Worm (Caenorhabditis elegans): ENCODE measurements around the gene gldi-2.

The gldi-2 gene

ce11 chrII:6808539-6808938, 25.3 kb downstream of the gldi-2 start (continued):
- TF ChIP-seq nhr-42 (GFP tag; IDR thresholded peaks at IDR 0.05) (no peak), aha-1 (tag) (peak; percentile 96)

ce11 chrII:6810663-6811062, 27.4 kb downstream of the gldi-2 start, which contains the start of gene snt-1:
TSS of gene snt-1 (plus strand) at chrII:6810963.
- peak; percentile 35 for TF ChIP-seq aha-1 (tag)
- TF ChIP-seq nhr-25 (tag; optimal IDR thresholded peaks at IDR 0.05; ENCODE audit: borderline replicate concordance, insufficient read depth), result no peak
- no peak for TF ChIP-seq vab-7 (GFP tag; IDR thresholded peaks at IDR 0.05)
- TF ChIP-seq lin-1 (GFP tag; IDR thresholded peaks at IDR 0.05), result no peak
- TF ChIP-seq dmd-9 (GFP tag; IDR thresholded peaks at IDR 0.05), result no peak
- TF ChIP-seq Y75B8A.6 (GFP tag; IDR thresholded peaks at IDR 0.05), result no peak

- peak in 1 of 2 experiments; percentile 19 for TF ChIP-seq lsy-2 (tag; optimal IDR thresholded peaks at IDR 0.05)
- no peak for TF ChIP-seq lin-29 (GFP tag; IDR thresholded peaks at IDR 0.05)
- no peak for TF ChIP-seq F37D6.2 (tag; optimal IDR thresholded peaks at IDR 0.05)
- TF ChIP-seq hlh-30 (tag; optimal IDR thresholded peaks at IDR 0.05; ENCODE audit: insufficient read depth), result peak; percentile 24
- peak in 1 of 2 experiments; percentile 92 for TF ChIP-seq unc-62 (GFP tag; optimal IDR thresholded peaks at IDR 0.05 in 1 of 2)
- TF ChIP-seq unc-62 (tag; optimal IDR thresholded peaks at IDR 0.05), result no peak
- 0 out of 2 replicates have a peak, but pooled peaks have one; percentile 21 for TF ChIP-seq hmg-1.1 (GFP tag; IDR thresholded peaks at IDR 0.05)
- TF ChIP-seq mdl-1 (tag; optimal IDR thresholded peaks at IDR 0.05), result peak in 1 of 2 experiments; percentile 33
- TF ChIP-seq aha-1 (tag), result peak; percentile 55
Observed at ce11 chrII:6812514-6812913, 29.3 kb downstream of the gldi-2 start.

- no peak for TF ChIP-seq ztf-7 (tag; optimal IDR thresholded peaks at IDR 0.05)
- TF ChIP-seq tra-1 (GFP tag; IDR thresholded peaks at IDR 0.05), result no peak
- no peak for TF ChIP-seq Y48G9A.11 (GFP tag; IDR thresholded peaks at IDR 0.05)
- TF ChIP-seq unc-62 (GFP tag; optimal IDR thresholded peaks at IDR 0.05 in 1 of 2), result peak in 1 of 2 experiments; percentile 97
- no peak for TF ChIP-seq unc-62 (tag; optimal IDR thresholded peaks at IDR 0.05)
Observed at ce11 chrII:6816324-6816723, 33.1 kb downstream of the gldi-2 start.

ce11 chrII:6820278-6820971, 37.2 kb downstream of the gldi-2 start:
- peak in 1 of 2 experiments; percentile 95 for TF ChIP-seq unc-62 (GFP tag; optimal IDR thresholded peaks at IDR 0.05 in 1 of 2)
- no peak for TF ChIP-seq unc-62 (tag; optimal IDR thresholded peaks at IDR 0.05)
- TF ChIP-seq spr-1 (tag; optimal IDR thresholded peaks at IDR 0.05), result no peak
- no peak for TF ChIP-seq nhr-77 (tag; optimal IDR thresholded peaks at IDR 0.05)
- TF ChIP-seq lin-13 (GFP tag; optimal IDR thresholded peaks at IDR 0.05), result no peak
- TF ChIP-seq vab-7 (GFP tag; IDR thresholded peaks at IDR 0.05), result peak; percentile 38; the same call in 1 of the 2 replicates
- 0 out of 2 replicates have a peak, but pooled peaks have one; percentile 23 for TF ChIP-seq ctbp-1 (GFP tag; IDR thresholded peaks at IDR 0.05)
- TF ChIP-seq lsy-2 (tag; optimal IDR thresholded peaks at IDR 0.05), result peak in 1 of 2 experiments; percentile 27
- peak; percentile 30 for TF ChIP-seq nhr-28 (tag; optimal IDR thresholded peaks at IDR 0.05)
- peak; percentile 65 for TF ChIP-seq aha-1 (tag)

ce11 chrII:6821118-6821517, 37.9 kb downstream of the gldi-2 start:
- TF ChIP-seq hlh-30 (tag; optimal IDR thresholded peaks at IDR 0.05; ENCODE audit: insufficient read depth), result peak; percentile 42
- TF ChIP-seq T26A8.4 (GFP tag; IDR thresholded peaks at IDR 0.05), result no peak
- TF ChIP-seq sdz-12 (GFP tag; optimal IDR thresholded peaks at IDR 0.05), result no peak
- no peak for TF ChIP-seq arid-1 (GFP tag; conservative IDR thresholded peaks at IDR 0.05)
- TF ChIP-seq dmd-9 (GFP tag; IDR thresholded peaks at IDR 0.05), result no peak
- TF ChIP-seq aly-2 (tag; optimal IDR thresholded peaks at IDR 0.05), result no peak
- TF ChIP-seq php-3 (GFP tag; IDR thresholded peaks at IDR 0.05), result no peak
- no peak for TF ChIP-seq ces-1 (GFP tag; optimal IDR thresholded peaks at IDR 0.05)
- no peak for TF ChIP-seq duxl-1 (tag; optimal IDR thresholded peaks at IDR 0.05; ENCODE audit: poor library complexity)
- TF ChIP-seq nhr-25 (tag; optimal IDR thresholded peaks at IDR 0.05; ENCODE audit: borderline replicate concordance, insufficient read depth), result peak; percentile 67
- no peak for TF ChIP-seq zip-11 (GFP tag; IDR thresholded peaks at IDR 0.05)
- TF ChIP-seq nhr-28 (tag; optimal IDR thresholded peaks at IDR 0.05), result peak; percentile 37
- peak; percentile 14 for TF ChIP-seq hlh-11 (tag; optimal IDR thresholded peaks at IDR 0.05)
- peak in 1 of 2 experiments; percentile 12 for TF ChIP-seq mdl-1 (tag; optimal IDR thresholded peaks at IDR 0.05)
- TF ChIP-seq nhr-11 (tag; optimal IDR thresholded peaks at IDR 0.05), result no peak
- no peak for TF ChIP-seq ztf-7 (tag; optimal IDR thresholded peaks at IDR 0.05)
- no peak for TF ChIP-seq skn-1 (tag; optimal IDR thresholded peaks at IDR 0.05)
- TF ChIP-seq mep-1 (tag; optimal IDR thresholded peaks at IDR 0.05), result peak; percentile 20
- TF ChIP-seq aha-1 (tag), result no peak
- TF ChIP-seq nhr-42 (GFP tag; IDR thresholded peaks at IDR 0.05), result no peak
- peak in 1 of 2 experiments; percentile 62 for TF ChIP-seq lsy-2 (tag; optimal IDR thresholded peaks at IDR 0.05)
- no peak for TF ChIP-seq ztf-11 (tag; optimal IDR thresholded peaks at IDR 0.05)
- TF ChIP-seq dmd-8 (GFP tag; IDR thresholded peaks at IDR 0.05), result no peak
- TF ChIP-seq pha-4 (GFP tag; IDR thresholded peaks at IDR 0.05), result no peak
- no peak for TF ChIP-seq pha-4 (tag; optimal IDR thresholded peaks at IDR 0.05)
